Worm (Caenorhabditis elegans): Measurements from ENCODE around the gene Y105C5B.8.

- TF ChIP-seq R02D3.7 (tag; optimal IDR thresholded peaks at IDR 0.05) (no peak), snpc-4 (tag; optimal IDR thresholded peaks at IDR 0.05) (no peak), spr-3 (GFP tag; optimal IDR thresholded peaks at IDR 0.05) (no peak), lin-39 (tag; optimal IDR thresholded peaks at IDR 0.05) (no peak), ama-1 (optimal IDR thresholded peaks at IDR 0.05) (no peak), unc-62 (GFP tag; optimal IDR thresholded peaks at IDR 0.05 in 1 of 2) (peak in 1 of 2 experiments; percentile 27), unc-62 (tag; optimal IDR thresholded peaks at IDR 0.05) (no peak), nhr-25 (tag; optimal IDR thresholded peaks at IDR 0.05; ENCODE audit: borderline replicate concordance, insufficient read depth) (no peak), dpl-1 (GFP tag; optimal IDR thresholded peaks at IDR 0.05) (no peak), fkh-10 (GFP tag; optimal IDR thresholded peaks at IDR 0.05) (no peak)
Measured at ce11 chrIV:15961069-15961468, 34.4 kb upstream of the Y105C5B.8 start.
